Worm (Caenorhabditis elegans): ENCODE measurements around the gene rig-3.

The rig-3 gene

ce11 chrX:6863032-6863431 is 9.6 kb downstream of the rig-3 start, which contains the start of gene nep-4 (continued):
- TF ChIP-seq rec-8 (tag; optimal IDR thresholded peaks at IDR 0.05) (no peak), Y53F4B.3 (GFP tag; IDR thresholded peaks at IDR 0.05) (no peak), cebp-1 (GFP tag; IDR thresholded peaks at IDR 0.05) (no peak), cebp-1 (tag; optimal IDR thresholded peaks at IDR 0.05) (no peak), repo-1 (tag; optimal IDR thresholded peaks at IDR 0.05) (no peak), K11D2.4 (GFP tag; IDR thresholded peaks at IDR 0.05) (no peak)

DNA sequence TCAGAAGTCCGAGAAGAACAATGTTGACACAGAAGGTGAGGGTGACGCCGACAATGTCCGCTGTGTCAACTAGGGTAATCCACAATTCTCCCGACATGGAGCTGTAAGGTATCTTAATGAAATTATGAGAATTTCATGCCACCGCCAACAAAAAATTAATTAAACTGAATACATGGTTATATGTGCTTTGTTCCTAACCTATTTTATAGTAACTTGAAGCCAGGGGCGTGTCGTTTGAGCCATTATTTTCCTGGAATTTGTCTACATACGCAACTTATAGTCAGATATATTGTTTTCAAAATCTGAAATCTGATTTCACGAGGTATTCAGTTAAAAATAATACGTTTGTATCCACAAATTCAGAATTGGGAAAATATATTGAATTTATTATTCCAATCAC is 12.4 kb downstream of the rig-3 start, which contains the start of gene odr-10:
Gene odr-10 (minus strand): TSS at position 101 of the 400 bp plus-strand sequence.
- TF ChIP-seq lir-1 (GFP tag; conservative IDR thresholded peaks at IDR 0.05) (no peak), K11D2.4 (GFP tag; IDR thresholded peaks at IDR 0.05) (no peak), Y95B8A.8 (GFP tag; IDR thresholded peaks at IDR 0.05) (no peak), ceh-100 (GFP tag; IDR thresholded peaks at IDR 0.05) (no peak), nhr-179 (tag; optimal IDR thresholded peaks at IDR 0.05) (no peak), egl-18 (GFP tag; IDR thresholded peaks at IDR 0.05) (no peak)

DNA sequence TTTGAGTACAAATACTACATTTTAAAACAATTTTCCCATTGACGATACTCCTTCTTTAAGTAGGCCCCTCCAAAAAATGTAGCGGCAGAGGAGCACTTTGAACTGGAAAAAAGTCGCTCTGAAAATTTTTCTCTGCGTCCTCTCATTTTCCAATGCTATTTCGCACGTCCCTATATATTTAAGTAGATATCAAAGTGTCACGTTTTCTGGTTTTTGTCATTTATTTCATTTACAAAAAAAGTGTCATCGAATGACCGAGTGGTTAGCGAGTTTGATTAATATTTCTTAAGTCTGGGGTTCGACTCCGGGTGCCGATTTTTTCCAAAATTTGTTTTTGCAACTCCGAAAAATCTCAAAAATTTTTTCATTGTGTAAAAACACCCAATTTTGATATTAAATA is 13.5 kb downstream of the rig-3 start:
- peak; percentile 98 for TF ChIP-seq hmg-1.2 (GFP tag; IDR thresholded peaks at IDR 0.05)
- peak; percentile 48 for TF ChIP-seq rpc-1 (optimal IDR thresholded peaks at IDR 0.05)
- peak; percentile 54 for TF ChIP-seq rpc-1 (tag; optimal IDR thresholded peaks at IDR 0.05)
- TF ChIP-seq B0261.1 (tag; optimal IDR thresholded peaks at IDR 0.05), result peak; percentile 60
- TF ChIP-seq lin-26 (GFP tag; IDR thresholded peaks at IDR 0.05), result peak; percentile 60; the same call in 1 of the 2 replicates
- TF ChIP-seq sea-2 (GFP tag; IDR thresholded peaks at IDR 0.05), result no peak
- no peak for TF ChIP-seq K12H6.12 (tag; optimal IDR thresholded peaks at IDR 0.05)
- peak; percentile 17 for TF ChIP-seq die-1 (tag; optimal IDR thresholded peaks at IDR 0.05)
- no peak for TF ChIP-seq K11D2.4 (GFP tag; IDR thresholded peaks at IDR 0.05)
- TF ChIP-seq tbp1 (GFP tag; optimal IDR thresholded peaks at IDR 0.05), result peak; percentile 82

ce11 chrX:6867707-6868106 is 14.3 kb downstream of the rig-3 start:
- TF ChIP-seq zfh-2 (GFP tag; conservative IDR thresholded peaks at IDR 0.05) (no peak), efl-1 (GFP tag; optimal IDR thresholded peaks at IDR 0.05) (peak; percentile 23), bed-1 (GFP tag; IDR thresholded peaks at IDR 0.05) (0 out of 2 replicates have a peak, but pooled peaks have one; percentile 66), F22D6.2 (tag; optimal IDR thresholded peaks at IDR 0.05) (no peak), lsl-1 (GFP tag; optimal IDR thresholded peaks at IDR 0.05) (peak; percentile 39), F37B4.10 (GFP tag; IDR thresholded peaks at IDR 0.05) (0 out of 2 replicates have a peak, but pooled peaks have one; percentile 42), nhr-179 (tag; optimal IDR thresholded peaks at IDR 0.05) (peak; percentile 79), lag-1 (GFP tag; IDR thresholded peaks at IDR 0.05) (no peak), F57A8.1 (GFP tag; optimal IDR thresholded peaks at IDR 0.05) (peak; percentile 89), gei-17 (GFP tag; optimal IDR thresholded peaks at IDR 0.05) (peak; percentile 68), F39B2.1 (GFP tag; IDR thresholded peaks at IDR 0.05) (0 out of 2 replicates have a peak, but pooled peaks have one; percentile 31), ztf-25 (GFP tag; IDR thresholded peaks at IDR 0.05) (peak; percentile 86), ztf-26 (tag; optimal IDR thresholded peaks at IDR 0.05) (peak; percentile 65), lin-35 (GFP tag; optimal IDR thresholded peaks at IDR 0.05) (peak in 1 of 3 experiments; percentile 76), rcor-1 (GFP tag; IDR thresholded peaks at IDR 0.05) (peak; percentile 85), K12H6.12 (tag; optimal IDR thresholded peaks at IDR 0.05) (peak; percentile 15), ceh-100 (GFP tag; IDR thresholded peaks at IDR 0.05) (no peak; the same call in none of the 2 replicates), zim-3 (tag; optimal IDR thresholded peaks at IDR 0.05) (peak; percentile 91), nfyb-1 (GFP tag; IDR thresholded peaks at IDR 0.05) (peak; percentile 91), tbx-9 (tag; optimal IDR thresholded peaks at IDR 0.05; ENCODE audit: borderline replicate concordance) (no peak), nhr-27 (tag; optimal IDR thresholded peaks at IDR 0.05) (peak; percentile 64), tbp1 (GFP tag; optimal IDR thresholded peaks at IDR 0.05) (peak; percentile 94), F55B11.4 (tag; optimal IDR thresholded peaks at IDR 0.05; ENCODE audit: borderline replicate concordance, insufficient read depth) (peak; percentile 30), aptf-3 (GFP tag; IDR thresholded peaks at IDR 0.05) (peak; percentile 87; the same call in 1 of the 2 replicates), Y95B8A.8 (GFP tag; IDR thresholded peaks at IDR 0.05) (peak; percentile 68; the same call in 1 of the 2 replicates), ets-4 (GFP tag; optimal IDR thresholded peaks at IDR 0.05) (peak; percentile 61), him-1 (tag; optimal IDR thresholded peaks at IDR 0.05) (peak; percentile 93), sea-2 (GFP tag; IDR thresholded peaks at IDR 0.05) (no peak), hlh-12 (tag; optimal IDR thresholded peaks at IDR 0.05) (peak; percentile 73), ccch-3 (GFP tag; optimal IDR thresholded peaks at IDR 0.05) (no peak)

All from whole organism, young adult.